Worm (Caenorhabditis elegans) whole organism, midembryonic: ENCODE data around the gene lgc-48.

Experiments
- T22C8.4 ChIP-seq: fragments of 200-800 bp; sonication (Bioruptor generic); IDR thresholded peaks from 2 replicates; pipeline ENCODE4 v1.3.6; 2022; ENCODE audit warnings: missing genetic modification characterization, missing compliant biosample characterization
- cog-1 ChIP-seq: sonication (generic microtip); optimal IDR thresholded peaks from 2 replicates; lab custom pipeline; 2016; ENCODE audit warnings: missing genetic modification characterization, missing compliant biosample characterization
- flt-1 ChIP-seq: fragments of 200-800 bp; sonication (Bioruptor generic); IDR thresholded peaks from 2 replicates; pipeline ENCODE4 v1.3.6; 2022; ENCODE audit warnings: missing genetic modification characterization, missing compliant biosample characterization
- klf-2 ChIP-seq: fragments of 200-800 bp; sonication (Bioruptor generic); conservative IDR thresholded peaks from 2 replicates; pipeline ENCODE4 v1.3.6; 2022; ENCODE audit warnings: missing genetic modification reagents, missing genetic modification characterization, missing compliant biosample characterization
- med-1 ChIP-seq: sonication (generic microtip); optimal IDR thresholded peaks from 2 replicates; lab custom pipeline; 2017; ENCODE audit warnings: missing genetic modification characterization, mild to moderate bottlenecking, missing compliant biosample characterization, antibody characterized with exemption, missing genetic modification reagents; ENCODE audit not compliant: insufficient read depth
- ref-1 ChIP-seq: fragments of 200-800 bp; sonication (Bioruptor generic); conservative IDR thresholded peaks from 2 replicates; pipeline ENCODE4 v1.3.6; 2022; ENCODE audit warnings: missing genetic modification reagents, missing genetic modification characterization, missing compliant biosample characterization
- tab-1 ChIP-seq: fragments of 200-800 bp; sonication (Bioruptor generic); IDR thresholded peaks from 2 replicates; pipeline ENCODE4 v1.3.6; 2022; ENCODE audit warnings: missing genetic modification characterization, missing compliant biosample characterization
- ztf-23 ChIP-seq: fragments of 200-800 bp; sonication (Bioruptor generic); IDR thresholded peaks from 2 replicates; pipeline ENCODE4 v1.3.6; 2022; ENCODE audit warnings: missing genetic modification reagents, missing genetic modification characterization, missing compliant biosample characterization
- ztf-29 ChIP-seq: fragments of 200-800 bp; sonication (Bioruptor generic); IDR thresholded peaks from 2 replicates; pipeline ENCODE4 v1.3.6; 2022; ENCODE audit warnings: missing genetic modification reagents, missing genetic modification characterization, missing compliant biosample characterization

Gene lgc-48

DNA sequence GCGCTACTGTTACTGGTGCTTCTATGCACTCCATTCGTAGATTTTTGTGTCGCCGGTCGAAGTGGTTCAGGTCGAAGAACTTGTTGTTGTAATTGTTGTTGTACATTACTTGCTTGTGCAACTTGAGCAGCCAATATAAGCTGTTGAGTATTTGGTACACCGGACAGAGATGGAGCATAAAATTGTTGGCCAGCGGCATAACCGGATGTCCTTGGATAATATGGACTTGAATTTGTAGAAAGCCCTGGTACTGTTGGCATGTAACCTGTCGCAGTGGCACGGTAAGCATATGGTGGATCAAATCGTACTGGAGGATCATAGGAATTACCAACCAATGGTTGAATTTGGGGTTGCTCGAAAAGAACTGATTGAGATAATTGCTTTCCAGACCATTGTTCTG lies 48.9 kb downstream of the lgc-48 start:
- TF ChIP-seq ztf-23 (GFP tag; lab: Robert Waterston, UW) (no peak), ref-1 (GFP tag; lab: Robert Waterston, UW) (no peak), T22C8.4 (GFP tag; lab: Robert Waterston, UW) (no peak), ztf-29 (no peak), flt-1 (GFP tag; lab: Robert Waterston, UW) (no peak), klf-2 (GFP tag; lab: Robert Waterston, UW) (no peak), tab-1 (GFP tag; lab: Robert Waterston, UW) (no peak), cog-1 (tag; lab: Kevin White, UChicago) (no peak), med-1 (GFP tag; lab: Kevin White, UChicago) (no peak)

DNA sequence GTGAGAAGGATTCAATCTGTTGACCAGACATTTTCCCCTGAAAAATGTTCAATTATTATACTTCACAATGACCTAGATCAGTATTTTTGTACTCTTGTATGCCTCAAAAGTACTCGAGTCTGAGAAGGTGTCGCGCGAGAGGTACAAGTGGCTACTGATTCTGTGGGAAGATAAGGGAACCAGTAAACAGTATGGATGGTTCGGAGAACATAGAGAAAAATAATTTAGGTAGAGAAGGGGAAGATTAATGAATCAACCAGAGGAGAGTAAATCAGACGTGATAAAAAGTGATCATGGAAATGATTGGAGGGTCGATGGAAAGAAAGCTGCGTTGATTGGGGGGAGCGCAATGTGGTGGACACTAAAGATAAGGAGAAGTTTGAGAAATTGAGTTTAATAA lies 49.4 kb downstream of the lgc-48 start:
- TF ChIP-seq ztf-23 (GFP tag; lab: Robert Waterston, UW), result no peak
- TF ChIP-seq cog-1 (tag; lab: Kevin White, UChicago), result no peak
- no peak for TF ChIP-seq flt-1 (GFP tag; lab: Robert Waterston, UW)
- no peak for TF ChIP-seq klf-2 (GFP tag; lab: Robert Waterston, UW)
- TF ChIP-seq T22C8.4 (GFP tag; lab: Robert Waterston, UW), result no peak
- no peak for TF ChIP-seq ref-1 (GFP tag; lab: Robert Waterston, UW)
- TF ChIP-seq med-1 (GFP tag; lab: Kevin White, UChicago), result no peak
- no peak for TF ChIP-seq ztf-29
- TF ChIP-seq tab-1 (GFP tag; lab: Robert Waterston, UW), result no peak

DNA sequence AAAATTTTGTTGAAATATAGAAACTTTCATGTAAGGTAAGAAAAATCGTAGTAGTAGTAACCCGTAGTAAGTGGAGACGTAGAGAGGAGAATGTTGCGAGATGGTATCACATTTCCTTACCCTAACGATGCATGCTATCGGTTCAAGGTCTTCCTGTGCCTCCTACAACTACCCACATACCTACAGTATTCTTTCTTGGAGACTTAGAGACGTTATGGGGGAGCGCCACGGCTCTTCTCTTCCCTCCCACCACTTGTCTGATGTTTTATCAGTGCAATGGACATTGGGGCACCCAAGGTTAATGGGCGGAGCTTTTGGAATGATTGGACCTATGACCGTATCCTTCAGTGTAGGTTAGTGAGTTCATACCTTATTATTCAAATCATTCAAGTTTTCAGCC lies 50.9 kb downstream of the lgc-48 start:
- TF ChIP-seq flt-1 (GFP tag; lab: Robert Waterston, UW) (0 out of 2 replicates have a peak, but pooled peaks have one; percentile 25), ref-1 (GFP tag; lab: Robert Waterston, UW) (no peak), ztf-29 (no peak), cog-1 (tag; lab: Kevin White, UChicago) (no peak), klf-2 (GFP tag; lab: Robert Waterston, UW) (no peak)

DNA sequence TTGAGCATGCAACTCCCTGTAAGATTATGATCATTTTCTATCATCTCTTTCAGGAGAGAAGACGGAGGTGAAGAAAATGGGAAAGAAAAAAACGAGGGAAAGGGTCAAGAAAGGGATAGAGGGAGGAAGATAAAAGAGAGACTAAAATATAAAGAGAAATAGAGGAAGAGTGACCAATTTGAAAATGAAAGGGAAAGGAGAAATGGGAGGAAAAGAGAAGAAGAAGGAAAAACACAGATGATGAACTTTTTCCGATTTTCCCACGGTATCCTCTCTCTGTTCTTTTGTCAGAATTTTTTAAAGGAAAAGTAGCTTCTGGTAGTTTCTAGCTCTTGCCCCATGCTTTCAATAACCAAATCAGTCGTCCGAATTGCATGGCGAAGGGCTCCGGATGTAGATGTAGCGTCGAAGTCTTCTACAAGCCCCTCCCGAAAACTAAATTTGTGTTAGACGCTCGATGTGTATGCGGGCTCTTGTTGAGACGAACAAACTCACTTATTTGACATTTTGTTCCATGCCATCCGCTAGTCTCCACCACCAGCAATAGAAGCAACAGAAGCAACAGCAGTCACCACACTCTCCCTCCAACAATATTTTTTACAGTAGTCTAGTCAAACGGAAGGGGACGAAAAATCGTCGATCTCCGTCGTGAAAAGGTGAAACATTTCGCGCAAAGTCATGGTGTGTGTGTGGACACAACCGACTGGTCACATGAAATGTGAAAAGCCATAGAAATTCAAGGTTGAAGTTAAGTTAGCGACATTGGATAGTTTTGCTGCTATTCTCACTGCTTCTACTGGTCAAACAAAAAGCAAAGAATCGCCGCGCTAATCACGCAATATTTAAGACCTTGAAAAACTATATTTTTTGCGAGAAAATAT lies 51.6 kb downstream of the lgc-48 start, which contains the start of gene somi-1:
Gene somi-1, minus strand, starts transcription at position 18 of the 881 bp plus-strand sequence.
- TF ChIP-seq flt-1 (GFP tag; lab: Robert Waterston, UW) (no peak), ztf-29 (no peak), ref-1 (GFP tag; lab: Robert Waterston, UW) (no peak), tab-1 (GFP tag; lab: Robert Waterston, UW) (no peak), ztf-23 (GFP tag; lab: Robert Waterston, UW) (peak; percentile 15; the same call in 1 of the 2 replicates)
